Fruit fly (Drosophila melanogaster) whole organism, wandering third instar larva: Measurements from ENCODE around the gene CG17751.
A peak's percentile ranks its signal among the peaks of the same experiment; 100 is the strongest.

Source experiments
- Abd-B ChIP-seq: fragments of >200 bp; optimal IDR thresholded peaks from 2 replicates; lab custom pipeline; 2017; ENCODE audit warnings: missing biosample characterization, missing genetic modification characterization
- CG32264 ChIP-seq: fragments of 200-800 bp; sonication (Bioruptor generic); optimal IDR thresholded peaks from 2 replicates; lab custom pipeline; 2016; ENCODE audit warnings: missing biosample characterization, missing genetic modification characterization
- CG9705 ChIP-seq: fragments of 200-800 bp; sonication (Bioruptor generic); optimal IDR thresholded peaks from 2 replicates; lab custom pipeline; 2018; ENCODE audit warnings: missing biosample characterization, mild to moderate bottlenecking, missing genetic modification characterization
- CrebA ChIP-seq: fragments of 200-800 bp; sonication (Bioruptor generic); optimal IDR thresholded peaks from 2 replicates; lab custom pipeline; 2016; ENCODE audit warnings: missing biosample characterization, mild to moderate bottlenecking, missing genetic modification characterization, borderline replicate concordance
- Dfd ChIP-seq: fragments of >200 bp; optimal IDR thresholded peaks from 2 replicates; lab custom pipeline; 2017; ENCODE audit warnings: missing biosample characterization, missing genetic modification characterization
- Dif ChIP-seq: fragments of 200-275, 200-300 bp; sonication (Bioruptor generic); optimal IDR thresholded peaks from 2 replicates; lab custom pipeline; 2018; ENCODE audit warnings: missing biosample characterization, missing genetic modification characterization; ENCODE audit not compliant: partially characterized antibody
- GATAd ChIP-seq: sonication (Bioruptor generic); optimal IDR thresholded peaks from 2 replicates; lab custom pipeline; 2016; ENCODE audit warnings: missing biosample characterization, missing genetic modification characterization
- HLH106 ChIP-seq: fragments of 200-800 bp; optimal IDR thresholded peaks from 3 replicates; lab custom pipeline; 2019; ENCODE audit warnings: missing biosample characterization, mild to moderate bottlenecking, missing genetic modification characterization, moderate library complexity
- Hnf4 ChIP-seq: fragments of 200-800 bp; sonication (Bioruptor generic); optimal IDR thresholded peaks from 2 replicates; lab custom pipeline; 2016; ENCODE audit warnings: missing biosample characterization, mild to moderate bottlenecking, missing genetic modification characterization
- Hr78 ChIP-seq: fragments of >200 bp; optimal IDR thresholded peaks from 2 replicates; lab custom pipeline; 2017; ENCODE audit warnings: missing biosample characterization, missing genetic modification characterization
- Hr83 ChIP-seq: fragments of 200-300 bp; sonication (Bioruptor generic); optimal IDR thresholded peaks from 2 replicates; lab custom pipeline; 2016; ENCODE audit warnings: missing biosample characterization, mild to moderate bottlenecking, missing genetic modification characterization, moderate library complexity; ENCODE audit not compliant: poor library complexity, severe bottlenecking
- Jra ChIP-seq: sonication (Bioruptor generic); optimal IDR thresholded peaks from 2 replicates; lab custom pipeline; 2016; ENCODE audit warnings: missing biosample characterization, missing genetic modification characterization
- Mio ChIP-seq: sonication (Bioruptor generic); optimal IDR thresholded peaks from 2 replicates; lab custom pipeline; 2016; ENCODE audit warnings: missing biosample characterization, missing genetic modification characterization
- Myc ChIP-seq: fragments of >200 bp; optimal IDR thresholded peaks from 2 replicates; lab custom pipeline; 2017
- N ChIP-seq: fragments of >200 bp; optimal IDR thresholded peaks from 2 replicates; lab custom pipeline; 2018; ENCODE audit warnings: missing biosample characterization, missing external identifiers, missing genetic modification characterization
- OdsH ChIP-seq: fragments of 200-800 bp; sonication (Bioruptor generic); optimal IDR thresholded peaks from 2 replicates; lab custom pipeline; 2016; ENCODE audit warnings: missing biosample characterization, mild to moderate bottlenecking, missing genetic modification characterization
- Rel ChIP-seq, 2 experiments: fragments of 200-800 bp; sonication (Bioruptor generic) in 1 of 2; optimal IDR thresholded peaks; 2 replicates in 1 of 2; 3 replicates in 1 of 2; lab custom pipeline; 2016 to 2019; ENCODE audit warnings: mild to moderate bottlenecking in 2 of 2, missing biosample characterization in 2 of 2, missing genetic modification characterization in 2 of 2, moderate library complexity in 1 of 2
- Sp1 ChIP-seq: fragments of 200-800 bp; sonication (Bioruptor generic); optimal IDR thresholded peaks from 3 replicates; lab custom pipeline; 2019; ENCODE audit warnings: missing biosample characterization, mild to moderate bottlenecking, missing genetic modification characterization, moderate library complexity
- Vsx2 ChIP-seq: fragments of 200-300, 225-300 bp; sonication (Bioruptor generic); optimal IDR thresholded peaks from 2 replicates; lab custom pipeline; 2018; ENCODE audit warnings: missing biosample characterization, missing genetic modification characterization; ENCODE audit not compliant: partially characterized antibody
- br ChIP-seq: fragments of 200-800 bp; sonication (Bioruptor generic); optimal IDR thresholded peaks from 2 replicates; lab custom pipeline; 2016; ENCODE audit warnings: missing biosample characterization, missing genetic modification characterization
- brk ChIP-seq: fragments of 200-800 bp; sonication (Bioruptor generic); optimal IDR thresholded peaks from 2 replicates; lab custom pipeline; 2016; ENCODE audit warnings: missing biosample characterization, mild to moderate bottlenecking, missing genetic modification characterization
- dl ChIP-seq, 2 experiments: fragments of 175-275, 200-275 bp in 1 of 2; fragments of 200-275 bp in 1 of 2; sonication (Bioruptor generic); optimal IDR thresholded peaks; lab custom pipeline; 2018; ENCODE audit warnings: mild to moderate bottlenecking in 2 of 2, missing biosample characterization in 2 of 2, missing genetic modification characterization in 2 of 2, moderate library complexity in 2 of 2; ENCODE audit not compliant: partially characterized antibody in 2 of 2, insufficient read depth in 1 of 2
- dmrt93B ChIP-seq: fragments of 200-800 bp; sonication (Bioruptor generic); optimal IDR thresholded peaks from 2 replicates; lab custom pipeline; 2018; ENCODE audit warnings: missing biosample characterization, mild to moderate bottlenecking, missing genetic modification characterization
- dsf ChIP-seq: sonication (Bioruptor generic); optimal IDR thresholded peaks from 2 replicates; lab custom pipeline; 2016; ENCODE audit warnings: missing biosample characterization, missing genetic modification characterization, borderline replicate concordance
- ey ChIP-seq: fragments of 200-800 bp; sonication (Bioruptor generic); optimal IDR thresholded peaks from 2 replicates; lab custom pipeline; 2016; ENCODE audit warnings: missing biosample characterization, missing genetic modification characterization
- foxo ChIP-seq, 2 experiments: fragments of 200-800 bp; sonication (Bioruptor generic); optimal IDR thresholded peaks; 2 replicates in 1 of 2; 3 replicates in 1 of 2; lab custom pipeline; 2016 to 2017; ENCODE audit warnings: missing biosample characterization in 2 of 2, missing genetic modification characterization in 2 of 2
- fru ChIP-seq: fragments of 200-800 bp; sonication (Bioruptor generic); optimal IDR thresholded peaks from 3 replicates; lab custom pipeline; 2016; ENCODE audit warnings: missing biosample characterization, mild to moderate bottlenecking, missing genetic modification characterization
- h ChIP-seq: fragments of 200-800 bp; sonication (Bioruptor generic); optimal IDR thresholded peaks from 3 replicates; lab custom pipeline; 2016; ENCODE audit warnings: missing biosample characterization, mild to moderate bottlenecking, missing genetic modification characterization
- jim ChIP-seq: fragments of 175-275, 200-325 bp; sonication (Bioruptor generic); optimal IDR thresholded peaks from 2 replicates; lab custom pipeline; 2016; ENCODE audit warnings: missing biosample characterization, mild to moderate bottlenecking, missing genetic modification characterization
- pan ChIP-seq: fragments of >200 bp; optimal IDR thresholded peaks from 2 replicates; lab custom pipeline; 2017
- psq ChIP-seq: fragments of 200-800 bp; sonication (Bioruptor generic); optimal IDR thresholded peaks from 3 replicates; lab custom pipeline; 2017; ENCODE audit warnings: missing biosample characterization, mild to moderate bottlenecking, missing genetic modification characterization, moderate library complexity
- rgr ChIP-seq: fragments of 200-800 bp; sonication (Bioruptor generic); optimal IDR thresholded peaks from 3 replicates; lab custom pipeline; 2016; ENCODE audit warnings: missing biosample characterization, mild to moderate bottlenecking, missing genetic modification characterization
- sage ChIP-seq: fragments of 200-800 bp; sonication (Bioruptor generic); optimal IDR thresholded peaks from 2 replicates; lab custom pipeline; 2016; ENCODE audit warnings: missing biosample characterization, mild to moderate bottlenecking, missing genetic modification characterization
- sv ChIP-seq: fragments of 200-800 bp; sonication (Bioruptor generic); optimal IDR thresholded peaks from 3 replicates; lab custom pipeline; 2016; ENCODE audit warnings: missing biosample characterization, missing genetic modification characterization
- tai ChIP-seq: sonication (Bioruptor generic); optimal IDR thresholded peaks from 2 replicates; lab custom pipeline; 2016; ENCODE audit warnings: missing biosample characterization, missing genetic modification characterization
- usp ChIP-seq: fragments of >200 bp; optimal IDR thresholded peaks from 2 replicates; lab custom pipeline; 2017; ENCODE audit warnings: missing biosample characterization, missing genetic modification characterization
- woc ChIP-seq: sonication (Bioruptor generic); optimal IDR thresholded peaks from 2 replicates; lab custom pipeline; 2016; ENCODE audit warnings: missing biosample characterization, mild to moderate bottlenecking, missing genetic modification characterization

The CG17751 gene

dm6 chr3R:19586319-19586718, 20.7 kb upstream of the CG17751 start:
- no peak for TF ChIP-seq br (GFP tag; lab: Kevin White, UChicago)
- no peak for TF ChIP-seq CG32264 (GFP tag; lab: Kevin White, UChicago)
- no peak for TF ChIP-seq psq (GFP tag; lab: Kevin White, UChicago)
- no peak for TF ChIP-seq fru (GFP tag; lab: Kevin White, UChicago)
- no peak for TF ChIP-seq Vsx2
- no peak for TF ChIP-seq GATAd (GFP tag; lab: Kevin White, UChicago)

DNA sequence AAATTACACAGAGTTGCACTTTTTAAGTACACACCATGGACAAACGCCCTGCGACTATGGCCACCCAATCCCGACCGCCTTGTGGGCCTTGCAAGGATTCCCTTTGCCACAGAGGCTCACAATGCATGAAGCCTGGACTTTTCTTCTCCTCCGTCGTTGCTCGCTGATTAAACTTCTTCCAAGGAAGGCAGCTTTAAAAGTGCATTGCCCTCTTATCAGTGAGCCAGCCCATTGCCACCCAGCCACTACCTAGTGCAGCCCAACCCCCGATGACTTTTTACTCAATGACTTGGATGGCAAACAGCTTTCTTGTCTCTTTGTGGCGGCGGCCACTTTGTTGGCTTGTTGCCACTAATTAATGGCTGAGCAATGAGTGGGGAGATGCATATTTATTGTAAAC, 19.4 kb upstream of the CG17751 start:
- no peak for TF ChIP-seq ey (GFP tag; lab: Kevin White, UChicago)
- TF ChIP-seq woc (GFP tag; lab: Kevin White, UChicago), result no peak
- TF ChIP-seq Jra, result no peak
- no peak for TF ChIP-seq dl (GFP tag; optimal IDR thresholded peaks at IDR 0.05; lab: Kevin White, UChicago; ENCODE audit: insufficient read depth in 1 of 2, partially characterized antibody in 2 of 2)
- TF ChIP-seq CG32264 (GFP tag; lab: Kevin White, UChicago), result no peak
- TF ChIP-seq Sp1 (GFP tag; lab: Kevin White, UChicago), result no peak
- TF ChIP-seq dmrt93B, result no peak
- no peak for TF ChIP-seq Hr83 (GFP tag; lab: Kevin White, UChicago)
- no peak for TF ChIP-seq N (GFP tag; lab: Kevin White, UChicago)
- TF ChIP-seq brk (GFP tag; lab: Kevin White, UChicago), result no peak

- TF ChIP-seq sv (GFP tag; lab: Kevin White, UChicago), result no peak
- TF ChIP-seq Abd-B, result no peak
- no peak for TF ChIP-seq Dif (GFP tag; lab: Kevin White, UChicago)
- TF ChIP-seq jim (GFP tag; lab: Kevin White, UChicago), result no peak
- TF ChIP-seq psq (GFP tag; lab: Kevin White, UChicago), result no peak
- TF ChIP-seq Myc (lab: Kevin White, UChicago), result no peak
- TF ChIP-seq dsf (GFP tag; lab: Kevin White, UChicago), result no peak
- no peak for TF ChIP-seq N (GFP tag; lab: Kevin White, UChicago)
Observed at dm6 chr3R:19598855-19599254, 8.2 kb upstream of the CG17751 start, which contains the start of gene Cpr92A. Gene Cpr92A, minus strand, starts transcription at chr3R:19598955.

dm6 chr3R:19600335-19600734, 6.7 kb upstream of the CG17751 start, which contains the start of gene CG7333:
Gene CG7333, plus strand, starts transcription at chr3R:19600635.
- no peak for TF ChIP-seq foxo (GFP tag; optimal IDR thresholded peaks at IDR 0.05; lab: Kevin White, UChicago)
- no peak for TF ChIP-seq rgr (GFP tag; lab: Kevin White, UChicago)
- TF ChIP-seq brk (GFP tag; lab: Kevin White, UChicago), result no peak
- TF ChIP-seq tai (GFP tag; lab: Kevin White, UChicago), result no peak
- TF ChIP-seq ey (GFP tag; lab: Kevin White, UChicago), result no peak
- no peak for TF ChIP-seq sv (GFP tag; lab: Kevin White, UChicago)
- no peak for TF ChIP-seq Vsx2
- no peak for TF ChIP-seq psq (GFP tag; lab: Kevin White, UChicago)
- no peak for TF ChIP-seq h (GFP tag; lab: Kevin White, UChicago)
- no peak for TF ChIP-seq woc (GFP tag; lab: Kevin White, UChicago)
- TF ChIP-seq Mio, result no peak
- no peak for TF ChIP-seq CG9705 (GFP tag; lab: Kevin White, UChicago)
- no peak for TF ChIP-seq Abd-B
- TF ChIP-seq fru (GFP tag; lab: Kevin White, UChicago), result no peak
- TF ChIP-seq jim (GFP tag; lab: Kevin White, UChicago), result no peak
- TF ChIP-seq Dif (GFP tag; lab: Kevin White, UChicago), result no peak
- TF ChIP-seq CG32264 (GFP tag; lab: Kevin White, UChicago), result no peak
- no peak for TF ChIP-seq OdsH

dm6 chr3R:19602996-19603395, 4.1 kb upstream of the CG17751 start, which contains the start of gene CG7342:
Gene CG7342, plus strand, starts transcription at chr3R:19603375.
- TF ChIP-seq psq (GFP tag; lab: Kevin White, UChicago), result peak; percentile 57
- TF ChIP-seq woc (GFP tag; lab: Kevin White, UChicago), result peak; percentile 34
- TF ChIP-seq CrebA (GFP tag; lab: Kevin White, UChicago), result peak; percentile 3
- TF ChIP-seq ey (GFP tag; lab: Kevin White, UChicago), result peak; percentile 75
- no peak for TF ChIP-seq sage (GFP tag; lab: Kevin White, UChicago)
- TF ChIP-seq dmrt93B, result peak; percentile 36
- no peak for TF ChIP-seq Sp1 (GFP tag; lab: Kevin White, UChicago)
- peak; percentile 80 for TF ChIP-seq HLH106 (tag; lab: Kevin White, UChicago)
- TF ChIP-seq tai (GFP tag; lab: Kevin White, UChicago), result peak; percentile 47
- TF ChIP-seq Myc (lab: Kevin White, UChicago), result no peak
- peak; percentile 70 for TF ChIP-seq brk (GFP tag; lab: Kevin White, UChicago)
- TF ChIP-seq Rel (GFP tag; optimal IDR thresholded peaks at IDR 0.05; lab: Kevin White, UChicago), result no peak
- TF ChIP-seq Rel (tag; optimal IDR thresholded peaks at IDR 0.05; lab: Kevin White, UChicago), result no peak
- TF ChIP-seq Mio, result peak; percentile 9
- no peak for TF ChIP-seq usp (GFP tag; lab: Kevin White, UChicago)
- TF ChIP-seq OdsH, result peak; percentile 72
- peak; percentile 71 for TF ChIP-seq fru (GFP tag; lab: Kevin White, UChicago)
- no peak for TF ChIP-seq dsf (GFP tag; lab: Kevin White, UChicago)
- TF ChIP-seq Hr78 (GFP tag; lab: Kevin White, UChicago), result no peak
- no peak for TF ChIP-seq Vsx2
- TF ChIP-seq CG32264 (GFP tag; lab: Kevin White, UChicago), result peak; percentile 37
- no peak for TF ChIP-seq pan (lab: Kevin White, UChicago)
- no peak for TF ChIP-seq Jra
- TF ChIP-seq Hnf4, result peak; percentile 69
- peak; percentile 1 for TF ChIP-seq CG9705 (GFP tag; lab: Kevin White, UChicago)
- no peak for TF ChIP-seq N (GFP tag; lab: Kevin White, UChicago)
- no peak for TF ChIP-seq Abd-B
- peak; percentile 6 to 75 for TF ChIP-seq foxo (GFP tag; optimal IDR thresholded peaks at IDR 0.05; lab: Kevin White, UChicago)
- no peak for TF ChIP-seq Dfd (GFP tag; lab: Kevin White, UChicago)
